Worm (Caenorhabditis elegans): ENCODE measurements around the gene sra-39.

Gene sra-39

DNA sequence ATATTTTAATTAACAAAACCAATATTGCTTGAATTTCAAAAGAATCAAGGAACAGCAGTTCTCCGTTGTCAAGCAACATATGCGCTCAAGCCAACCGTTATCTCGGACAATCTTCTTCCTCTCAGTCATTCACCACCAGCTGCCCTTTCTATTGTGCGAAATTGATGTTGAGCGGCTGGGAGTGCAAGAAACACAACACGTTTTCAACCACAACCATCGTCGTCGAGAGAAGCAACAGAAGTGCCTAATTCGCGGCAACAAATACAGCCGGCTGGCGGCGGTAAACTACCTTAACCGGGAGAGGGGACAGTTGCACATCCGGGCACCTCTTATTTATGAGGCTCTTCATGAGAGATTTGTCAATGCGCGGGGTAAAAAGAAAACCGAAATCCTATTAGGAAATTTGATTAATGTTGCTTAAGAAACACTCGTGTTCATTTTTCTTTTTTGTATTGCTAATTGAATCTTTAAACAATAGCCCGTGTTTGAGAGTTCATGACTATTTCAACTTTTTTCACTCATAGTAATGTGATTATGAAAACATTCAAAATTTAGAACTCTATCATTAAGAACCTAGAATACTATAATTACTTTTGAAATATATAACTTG lies 21.4 kb downstream of the sra-39 start:
- TF ChIP-seq ceh-82 (tag; optimal IDR thresholded peaks at IDR 0.05), result no peak
- TF ChIP-seq mab-5 (tag; optimal IDR thresholded peaks at IDR 0.05), result no peak
- no peak for TF ChIP-seq F13H6.1 (tag; optimal IDR thresholded peaks at IDR 0.05)
- TF ChIP-seq ztf-4 (tag; optimal IDR thresholded peaks at IDR 0.05), result no peak
- no peak for TF ChIP-seq ztf-1 (GFP tag; conservative IDR thresholded peaks at IDR 0.05)
- no peak for TF ChIP-seq elt-3 (tag; optimal IDR thresholded peaks at IDR 0.05)
- TF ChIP-seq dmd-4 (tag; optimal IDR thresholded peaks at IDR 0.05), result no peak
- no peak for TF ChIP-seq nhr-6 (tag; optimal IDR thresholded peaks at IDR 0.05)
- TF ChIP-seq unc-39 (tag; optimal IDR thresholded peaks at IDR 0.05), result no peak
- no peak for TF ChIP-seq alr-1 (tag; optimal IDR thresholded peaks at IDR 0.05)
- TF ChIP-seq ZK546.5 (tag; optimal IDR thresholded peaks at IDR 0.05), result no peak
- TF ChIP-seq zag-1 (tag; optimal IDR thresholded peaks at IDR 0.05), result no peak
- no peak for TF ChIP-seq mdl-1 (tag; optimal IDR thresholded peaks at IDR 0.05)
- TF ChIP-seq egl-27 (tag; optimal IDR thresholded peaks at IDR 0.05), result no peak
- TF ChIP-seq blmp-1 (tag; optimal IDR thresholded peaks at IDR 0.05; ENCODE audit: insufficient read depth), result no peak

DNA sequence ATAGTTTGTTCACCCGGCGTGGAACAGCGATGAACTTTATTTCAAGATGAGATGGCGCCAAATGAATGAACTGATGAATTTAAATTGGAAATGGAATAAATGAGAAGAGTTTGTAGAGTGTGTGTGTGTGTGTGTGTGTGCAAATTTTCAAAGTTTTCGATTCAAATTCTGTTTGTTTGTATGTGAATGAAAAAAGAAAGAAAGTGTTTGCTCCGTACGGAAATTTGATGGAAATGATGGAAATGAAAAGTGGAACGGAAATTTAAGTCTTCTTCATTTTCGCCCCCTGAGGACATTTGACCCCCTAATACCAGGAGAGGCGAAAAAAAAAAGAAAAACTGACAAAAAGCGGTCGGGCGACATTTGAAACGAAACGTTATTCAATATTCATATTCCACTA lies 25.1 kb downstream of the sra-39 start:
- TF ChIP-seq ZK546.5 (tag; optimal IDR thresholded peaks at IDR 0.05) (no peak), ztf-1 (GFP tag; conservative IDR thresholded peaks at IDR 0.05) (no peak), nhr-12 (tag; optimal IDR thresholded peaks at IDR 0.05) (no peak), C34F6.9 (tag; optimal IDR thresholded peaks at IDR 0.05) (no peak), unc-39 (tag; optimal IDR thresholded peaks at IDR 0.05) (no peak), Y55F3AM.14 (GFP tag; optimal IDR thresholded peaks at IDR 0.05) (no peak), elt-3 (tag; optimal IDR thresholded peaks at IDR 0.05) (no peak), crh-2 (tag; optimal IDR thresholded peaks at IDR 0.05) (no peak), skn-1 (tag; optimal IDR thresholded peaks at IDR 0.05) (no peak), nhr-21 (tag; optimal IDR thresholded peaks at IDR 0.05) (no peak), nhr-25 (tag; optimal IDR thresholded peaks at IDR 0.05) (no peak), nhr-6 (tag; optimal IDR thresholded peaks at IDR 0.05) (no peak), nhr-11 (tag; optimal IDR thresholded peaks at IDR 0.05) (no peak), gmeb-1 (tag; optimal IDR thresholded peaks at IDR 0.05) (no peak), dmd-4 (tag; optimal IDR thresholded peaks at IDR 0.05) (no peak), lin-13 (GFP tag; optimal IDR thresholded peaks at IDR 0.05) (no peak), nhr-10 (tag; optimal IDR thresholded peaks at IDR 0.05) (no peak), lin-11 (tag; optimal IDR thresholded peaks at IDR 0.05) (no peak), blmp-1 (tag; optimal IDR thresholded peaks at IDR 0.05; ENCODE audit: insufficient read depth) (no peak), nhr-237 (tag; optimal IDR thresholded peaks at IDR 0.05) (no peak)

DNA sequence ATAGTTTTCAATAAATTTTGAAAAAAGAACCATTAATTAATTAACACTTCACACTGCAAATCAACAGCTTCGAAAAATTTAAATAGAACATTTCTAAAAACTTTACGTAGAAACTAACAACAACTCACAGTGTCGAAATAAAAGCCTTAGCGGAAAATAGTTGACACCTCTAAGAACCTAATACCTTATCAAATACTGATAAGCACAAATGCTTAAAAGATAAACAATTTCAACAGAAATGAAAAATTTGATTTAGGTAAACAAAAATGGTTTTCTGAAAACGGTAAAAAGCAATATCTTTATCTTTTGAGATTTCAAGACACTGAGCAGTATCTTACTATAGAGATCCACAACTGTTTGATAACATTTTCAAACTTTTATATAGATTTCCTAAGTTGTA lies 26.4 kb downstream of the sra-39 start:
- peak; percentile 6 for TF ChIP-seq fos-1 (tag; optimal IDR thresholded peaks at IDR 0.05)
- no peak for TF ChIP-seq mdl-1 (tag; optimal IDR thresholded peaks at IDR 0.05)

DNA sequence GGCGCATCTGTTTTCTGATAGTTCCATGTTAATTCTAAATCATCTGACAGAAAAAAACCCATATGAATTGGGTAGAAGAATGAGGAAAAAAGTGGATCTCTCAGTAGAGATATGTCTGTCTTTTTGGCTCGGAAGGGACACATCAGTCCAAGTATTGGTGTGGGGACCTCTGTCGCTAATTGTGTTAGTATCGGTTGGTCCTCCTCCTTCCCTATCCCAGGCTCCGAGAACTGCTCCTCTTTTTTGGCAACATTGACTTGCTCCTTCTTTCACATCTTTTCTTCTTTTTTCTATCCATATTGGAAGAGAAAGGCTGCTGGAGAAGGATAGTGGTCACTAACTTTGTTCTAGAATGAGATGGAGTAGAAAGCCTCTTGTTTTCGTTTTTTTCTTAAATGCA lies 27.3 kb downstream of the sra-39 start:
- TF ChIP-seq ama-1 (optimal IDR thresholded peaks at IDR 0.05), result no peak
- no peak for TF ChIP-seq mbf-1 (tag; optimal IDR thresholded peaks at IDR 0.05)
- no peak for TF ChIP-seq ZK546.5 (tag; optimal IDR thresholded peaks at IDR 0.05)
- TF ChIP-seq snpc-4 (tag; optimal IDR thresholded peaks at IDR 0.05), result no peak
- TF ChIP-seq alr-1 (tag; optimal IDR thresholded peaks at IDR 0.05), result no peak
- TF ChIP-seq elt-1 (tag; optimal IDR thresholded peaks at IDR 0.05), result no peak
- no peak for TF ChIP-seq sma-9 (GFP tag; optimal IDR thresholded peaks at IDR 0.05)
- TF ChIP-seq sma-9 (tag; optimal IDR thresholded peaks at IDR 0.05), result no peak

DNA sequence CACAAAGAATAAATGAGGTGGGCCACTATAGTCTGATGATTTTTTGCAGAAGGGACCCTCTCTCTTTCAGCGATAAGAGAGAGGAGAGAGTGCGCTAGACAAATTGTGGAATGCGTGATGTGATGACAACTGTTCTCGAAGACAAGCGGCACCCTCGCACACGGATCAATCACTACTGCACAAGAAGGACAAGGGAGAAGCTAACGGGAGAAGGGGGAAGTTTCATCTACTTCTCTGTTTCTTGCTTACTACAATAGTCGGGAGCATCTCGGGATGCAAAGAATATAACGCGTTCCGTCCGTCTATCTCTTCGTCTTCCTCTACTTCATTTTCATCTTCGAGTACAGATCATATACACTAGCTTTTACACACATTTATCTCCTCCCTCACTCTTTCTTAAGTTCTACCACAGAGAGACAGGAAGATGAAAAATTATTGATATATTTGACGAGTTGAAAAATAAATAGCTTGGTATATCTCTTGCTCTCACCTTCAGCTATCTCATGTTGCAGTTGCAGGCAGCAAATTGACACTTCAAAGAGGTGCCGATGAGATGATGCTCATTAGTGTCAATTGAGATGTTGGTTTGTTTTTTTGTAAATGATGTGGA lies 29.8 kb downstream of the sra-39 start:
- peak; percentile 9 for TF ChIP-seq sem-4 (tag; optimal IDR thresholded peaks at IDR 0.05)
- TF ChIP-seq nhr-129 (tag; optimal IDR thresholded peaks at IDR 0.05), result peak; percentile 40
- TF ChIP-seq F13H6.1 (tag; optimal IDR thresholded peaks at IDR 0.05), result peak; percentile 80
- TF ChIP-seq sma-9 (GFP tag; optimal IDR thresholded peaks at IDR 0.05), result peak; percentile 63
- no peak for TF ChIP-seq sma-9 (tag; optimal IDR thresholded peaks at IDR 0.05)
- TF ChIP-seq C34F6.9 (tag; optimal IDR thresholded peaks at IDR 0.05), result peak; percentile 6
- no peak for TF ChIP-seq aly-2 (tag; optimal IDR thresholded peaks at IDR 0.05)
- peak; percentile 1 for TF ChIP-seq mab-5 (tag; optimal IDR thresholded peaks at IDR 0.05)
- TF ChIP-seq nhr-10 (tag; optimal IDR thresholded peaks at IDR 0.05), result no peak
